Worm (Caenorhabditis elegans) whole organism, L2 larva: ENCODE measurements around the gene fbxa-211.

ENCODE experiments used
- C34F6.9 ChIP-seq: fragments of 150-350 bp; optimal IDR thresholded peaks from 2 replicates; lab custom pipeline; 2014; ENCODE audit warnings: missing biosample characterization, missing genetic modification characterization
- F13H6.1 ChIP-seq: sonication (generic microtip); optimal IDR thresholded peaks from 2 replicates; lab custom pipeline; 2016; ENCODE audit warnings: missing genetic modification characterization, missing compliant biosample characterization
- R02D3.7 ChIP-seq: fragments of 150-350 bp; optimal IDR thresholded peaks from 2 replicates; lab custom pipeline; 2014; ENCODE audit warnings: missing biosample characterization, missing genetic modification characterization
- Y55F3AM.14 ChIP-seq: fragments of 200-800 bp; sonication (Bioruptor generic); optimal IDR thresholded peaks from 2 replicates; lab custom pipeline; 2018; ENCODE audit warnings: mild to moderate bottlenecking, missing genetic modification characterization, missing compliant biosample characterization
- ZK546.5 ChIP-seq: sonication (generic microtip); optimal IDR thresholded peaks from 2 replicates; lab custom pipeline; 2017; ENCODE audit warnings: missing biosample characterization, missing genetic modification characterization
- alr-1 ChIP-seq: fragments of 150-350 bp; optimal IDR thresholded peaks from 2 replicates; lab custom pipeline; 2014; ENCODE audit warnings: missing biosample characterization, missing genetic modification characterization
- aly-2 ChIP-seq: fragments of 150-350 bp; optimal IDR thresholded peaks from 2 replicates; lab custom pipeline; 2014; ENCODE audit warnings: missing biosample characterization, missing genetic modification characterization
- blmp-1 ChIP-seq: sonication (generic microtip); optimal IDR thresholded peaks from 2 replicates; lab custom pipeline; 2017; ENCODE audit warnings: missing genetic modification characterization, mild to moderate bottlenecking, missing compliant biosample characterization, antibody characterized with exemption, moderate library complexity; ENCODE audit not compliant: insufficient read depth
- ceh-16 ChIP-seq: fragments of 150-350 bp; optimal IDR thresholded peaks from 2 replicates; lab custom pipeline; 2014; ENCODE audit warnings: missing biosample characterization, missing genetic modification characterization
- ceh-82 ChIP-seq: fragments of 150-350 bp; optimal IDR thresholded peaks from 2 replicates; lab custom pipeline; 2014; ENCODE audit warnings: missing biosample characterization, missing genetic modification characterization
- crh-2 ChIP-seq: sonication (generic microtip); optimal IDR thresholded peaks from 2 replicates; lab custom pipeline; 2017; ENCODE audit warnings: missing biosample characterization, missing genetic modification characterization
- dmd-4 ChIP-seq: sonication (generic microtip); optimal IDR thresholded peaks from 2 replicates; lab custom pipeline; 2017; ENCODE audit warnings: missing biosample characterization, missing genetic modification characterization
- egl-27 ChIP-seq: sonication (generic microtip); optimal IDR thresholded peaks from 3 replicates; lab custom pipeline; 2017; ENCODE audit warnings: missing biosample characterization, missing genetic modification reagents, missing genetic modification characterization
- elt-3 ChIP-seq: sonication (generic microtip); optimal IDR thresholded peaks from 2 replicates; lab custom pipeline; 2017; ENCODE audit warnings: missing biosample characterization, missing genetic modification characterization
- fos-1 ChIP-seq: fragments of 150-350 bp; optimal IDR thresholded peaks from 2 replicates; lab custom pipeline; 2014; ENCODE audit warnings: missing biosample characterization, missing genetic modification characterization
- lin-11 ChIP-seq: fragments of 150-350 bp; sonication (generic microtip); optimal IDR thresholded peaks from 2 replicates; lab custom pipeline; 2014; ENCODE audit warnings: missing biosample characterization, missing genetic modification characterization, inconsistent platforms, mixed read lengths
- lin-13 ChIP-seq: fragments of 150-350 bp; optimal IDR thresholded peaks from 2 replicates; lab custom pipeline; 2014; ENCODE audit warnings: missing biosample characterization, missing genetic modification reagents, missing genetic modification characterization
- lin-39 ChIP-seq: fragments of 150-350 bp; optimal IDR thresholded peaks from 2 replicates; lab custom pipeline; 2014; ENCODE audit warnings: missing biosample characterization, missing genetic modification reagents, missing genetic modification characterization
- lsy-2 ChIP-seq, 2 experiments: fragments of 150-350 bp in 1 of 2; sonication (generic microtip) in 1 of 2; optimal IDR thresholded peaks; 2 replicates each; lab custom pipeline; 2014 to 2017; ENCODE audit warnings: missing biosample characterization in 2 of 2, missing genetic modification characterization in 2 of 2
- mbf-1 ChIP-seq: sonication (generic microtip); optimal IDR thresholded peaks from 2 replicates; lab custom pipeline; 2017; ENCODE audit warnings: missing biosample characterization, missing genetic modification characterization
- mdl-1 ChIP-seq, 2 experiments: fragments of 150-350 bp in 1 of 2; sonication (generic microtip) in 1 of 2; optimal IDR thresholded peaks; 2 replicates each; lab custom pipeline; 2017; ENCODE audit warnings: missing biosample characterization in 2 of 2, missing genetic modification characterization in 2 of 2
- nhr-10 ChIP-seq: sonication (generic microtip); optimal IDR thresholded peaks from 2 replicates; lab custom pipeline; 2017; ENCODE audit warnings: missing biosample characterization, missing genetic modification characterization
- nhr-12 ChIP-seq: fragments of 150-350 bp; optimal IDR thresholded peaks from 2 replicates; lab custom pipeline; 2014; ENCODE audit warnings: missing biosample characterization, missing genetic modification characterization
- nhr-129 ChIP-seq: fragments of 150-350 bp; optimal IDR thresholded peaks from 2 replicates; lab custom pipeline; 2014; ENCODE audit warnings: missing biosample characterization, missing genetic modification characterization
- nhr-21 ChIP-seq: fragments of 150-350 bp; optimal IDR thresholded peaks from 2 replicates; lab custom pipeline; 2014; ENCODE audit warnings: missing biosample characterization, missing genetic modification characterization
- nhr-237 ChIP-seq: fragments of 150-350 bp; optimal IDR thresholded peaks from 2 replicates; lab custom pipeline; 2014; ENCODE audit warnings: missing biosample characterization, missing genetic modification characterization
- nhr-25 ChIP-seq: fragments of 150-350 bp; sonication (generic microtip); optimal IDR thresholded peaks from 3 replicates; lab custom pipeline; 2014; ENCODE audit warnings: missing biosample characterization, missing genetic modification characterization
- nhr-6 ChIP-seq: fragments of 150-350 bp; optimal IDR thresholded peaks from 2 replicates; lab custom pipeline; 2014; ENCODE audit warnings: missing biosample characterization, missing genetic modification characterization
- nhr-77 ChIP-seq: fragments of 150-350 bp; optimal IDR thresholded peaks from 2 replicates; lab custom pipeline; 2014; ENCODE audit warnings: missing biosample characterization, missing genetic modification characterization
- peb-1 ChIP-seq: fragments of 150-350 bp; optimal IDR thresholded peaks from 2 replicates; lab custom pipeline; 2014; ENCODE audit warnings: missing biosample characterization, missing genetic modification characterization
- sem-4 ChIP-seq: fragments of 150-350 bp; optimal IDR thresholded peaks from 2 replicates; lab custom pipeline; 2014; ENCODE audit warnings: missing biosample characterization, missing genetic modification reagents, missing genetic modification characterization
- skn-1 ChIP-seq: sonication (generic microtip); optimal IDR thresholded peaks from 2 replicates; lab custom pipeline; 2017; ENCODE audit warnings: missing biosample characterization, missing genetic modification characterization
- sma-9 ChIP-seq, 2 experiments: fragments of 150-350 bp in 1 of 2; sonication (generic microtip) in 1 of 2; optimal IDR thresholded peaks; 2 replicates each; lab custom pipeline; 2014 to 2016; ENCODE audit warnings: missing genetic modification characterization in 2 of 2, mild to moderate bottlenecking in 1 of 2, missing biosample characterization in 1 of 2, missing compliant biosample characterization in 1 of 2, missing genetic modification reagents in 1 of 2, moderate library complexity in 1 of 2
- snpc-4 ChIP-seq: fragments of 150-350 bp; optimal IDR thresholded peaks from 2 replicates; lab custom pipeline; 2014; ENCODE audit warnings: missing biosample characterization, missing genetic modification characterization
- unc-55 ChIP-seq: fragments of 150-350 bp; sonication (generic microtip); optimal IDR thresholded peaks from 3 replicates; lab custom pipeline; 2014; ENCODE audit warnings: missing biosample characterization, missing genetic modification reagents, missing genetic modification characterization
- unc-62 ChIP-seq: fragments of 150-350 bp; optimal IDR thresholded peaks from 2 replicates; lab custom pipeline; 2014; ENCODE audit warnings: missing biosample characterization, missing genetic modification reagents, missing genetic modification characterization
- zag-1 ChIP-seq: fragments of 150-350 bp; optimal IDR thresholded peaks from 2 replicates; lab custom pipeline; 2014; ENCODE audit warnings: missing biosample characterization, missing genetic modification characterization
- ztf-1 ChIP-seq: fragments of 200-800 bp; sonication (Bioruptor generic); conservative IDR thresholded peaks from 2 replicates; pipeline ENCODE4 v1.3.6; 2022; ENCODE audit warnings: missing genetic modification characterization, missing compliant biosample characterization

The fbxa-211 gene

DNA sequence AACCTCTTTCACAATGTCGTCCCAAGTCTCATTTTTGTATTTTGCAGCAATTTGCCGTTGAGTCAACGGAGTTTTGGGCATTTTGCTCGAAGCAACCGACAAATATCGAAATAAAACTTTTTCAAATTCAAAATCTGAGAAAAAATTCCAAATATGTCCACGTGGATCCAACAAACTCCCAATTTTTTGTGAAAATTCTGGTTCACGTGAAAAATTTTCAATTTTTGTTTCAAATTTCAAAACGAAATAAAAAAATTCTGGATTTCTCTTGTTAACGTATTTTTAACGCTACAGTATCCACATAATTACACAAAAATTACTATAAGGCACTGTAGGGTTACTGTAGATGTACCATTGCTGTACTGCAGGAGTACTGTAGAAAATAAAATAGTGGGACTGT lies 33.9 kb downstream of the fbxa-211 start, which contains the start of gene C14A6.13:
Gene C14A6.13 (minus strand): TSS at position 101 of the 400 bp plus-strand sequence.
- TF ChIP-seq mdl-1 (tag; optimal IDR thresholded peaks at IDR 0.05; lab: Kevin White, UChicago) (no peak), peb-1 (tag; lab: Kevin White, UChicago) (no peak), egl-27 (tag; lab: Kevin White, UChicago) (no peak), nhr-25 (tag; lab: Kevin White, UChicago) (no peak), F13H6.1 (tag; lab: Kevin White, UChicago) (no peak), ceh-82 (tag; lab: Kevin White, UChicago) (no peak), unc-55 (GFP tag; lab: Kevin White, UChicago) (no peak), crh-2 (tag; lab: Kevin White, UChicago) (no peak), blmp-1 (tag; lab: Kevin White, UChicago) (no peak), aly-2 (tag; lab: Kevin White, UChicago) (no peak), ceh-16 (no peak), zag-1 (no peak), lin-13 (no peak), nhr-21 (tag; lab: Kevin White, UChicago) (no peak), ztf-1 (GFP tag; lab: Robert Waterston, UW) (no peak), sem-4 (tag; lab: Kevin White, UChicago) (no peak), R02D3.7 (tag; lab: Kevin White, UChicago) (no peak), skn-1 (tag; lab: Kevin White, UChicago) (no peak)

ce11 chrV:18162568-18162967 lies 35.2 kb downstream of the fbxa-211 start, which contains the start of gene C14A6.12:
Gene C14A6.12 (minus strand): TSS chrV:18162668.
- TF ChIP-seq nhr-129 (no peak), alr-1 (tag; lab: Kevin White, UChicago) (no peak), C34F6.9 (no peak), nhr-6 (tag; lab: Kevin White, UChicago) (no peak), unc-55 (GFP tag; lab: Kevin White, UChicago) (no peak), F13H6.1 (tag; lab: Kevin White, UChicago) (no peak), nhr-10 (tag; lab: Kevin White, UChicago) (no peak), unc-62 (GFP tag; lab: Kevin White, UChicago) (no peak), zag-1 (no peak), mbf-1 (tag; lab: Kevin White, UChicago) (no peak), fos-1 (tag; lab: Kevin White, UChicago) (no peak), blmp-1 (tag; lab: Kevin White, UChicago) (no peak), nhr-12 (no peak), nhr-77 (tag; lab: Kevin White, UChicago) (no peak), ceh-82 (tag; lab: Kevin White, UChicago) (no peak), peb-1 (tag; lab: Kevin White, UChicago) (no peak), nhr-237 (tag; lab: Kevin White, UChicago) (no peak)
- TF ChIP-seq, all 48 proteins: peak for 0

DNA sequence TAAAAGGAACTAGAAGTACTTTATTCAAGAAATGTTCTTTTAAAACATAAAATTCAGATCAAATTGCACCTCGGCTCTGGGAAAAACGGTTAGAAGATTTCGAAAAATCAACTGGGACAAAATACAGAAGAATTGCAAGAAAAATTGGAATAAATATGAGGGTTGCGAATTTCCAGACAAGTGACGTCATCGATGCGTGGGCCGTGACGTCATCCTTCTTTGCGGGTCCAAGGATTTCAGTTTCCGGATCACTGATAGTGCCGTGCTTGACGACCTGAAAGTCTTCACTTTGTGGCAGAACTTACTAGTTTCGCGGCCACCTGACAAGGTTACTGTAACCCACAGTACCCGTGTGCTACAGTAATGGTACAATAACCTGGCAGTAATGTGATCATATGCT lies 36.1 kb downstream of the fbxa-211 start:
- TF ChIP-seq Y55F3AM.14 (GFP tag; lab: Kevin White, UChicago) = no peak
- TF ChIP-seq nhr-129 = no peak

- TF ChIP-seq unc-62 (GFP tag; lab: Kevin White, UChicago) (no peak), unc-55 (GFP tag; lab: Kevin White, UChicago) (no peak)
Measured at ce11 chrV:18164758-18165157, 37.4 kb downstream of the fbxa-211 start, which contains the start of gene C14A6.5. Gene C14A6.5 (minus strand): TSS chrV:18164858.

DNA sequence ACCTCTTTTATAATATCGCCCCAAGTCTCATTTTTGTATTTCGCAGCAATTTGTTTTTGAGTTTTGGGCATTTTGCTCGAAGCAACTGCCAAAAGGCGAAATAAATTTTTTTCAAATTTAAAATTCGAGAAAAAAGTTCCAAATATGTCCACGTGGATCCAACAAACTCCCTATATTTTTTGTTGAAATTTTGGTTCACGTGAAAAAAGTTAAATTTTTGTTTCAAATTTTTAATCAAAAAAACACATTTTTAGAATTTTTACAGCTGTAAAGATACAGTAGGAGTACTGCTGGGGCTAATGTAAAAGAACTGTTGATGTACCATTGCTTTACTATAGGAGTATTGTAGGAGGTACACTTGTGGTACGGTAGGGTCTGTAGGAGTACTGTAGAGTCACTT lies 39.8 kb downstream of the fbxa-211 start, which contains the start of gene C14A6.6:
Gene C14A6.6 (minus strand): TSS at position 101 of the 400 bp plus-strand sequence.
- TF ChIP-seq lin-13 (no peak), elt-3 (tag; lab: Kevin White, UChicago) (no peak), sma-9 (GFP tag; optimal IDR thresholded peaks at IDR 0.05; lab: Kevin White, UChicago) (no peak), sma-9 (tag; optimal IDR thresholded peaks at IDR 0.05; lab: Kevin White, UChicago) (no peak), nhr-77 (tag; lab: Kevin White, UChicago) (no peak), mdl-1 (tag; optimal IDR thresholded peaks at IDR 0.05; lab: Kevin White, UChicago) (no peak), skn-1 (tag; lab: Kevin White, UChicago) (no peak), F13H6.1 (tag; lab: Kevin White, UChicago) (no peak), dmd-4 (no peak), unc-62 (GFP tag; lab: Kevin White, UChicago) (no peak), lin-11 (no peak), ceh-82 (tag; lab: Kevin White, UChicago) (no peak), ZK546.5 (no peak), lsy-2 (tag; optimal IDR thresholded peaks at IDR 0.05; lab: Kevin White, UChicago) (no peak), unc-55 (GFP tag; lab: Kevin White, UChicago) (no peak), snpc-4 (tag; lab: Kevin White, UChicago) (no peak), lin-39 (no peak)
